Worm (Caenorhabditis elegans): ENCODE data around the gene flp-18.

flp-18 gene

ce11 chrX:3018505-3018996 is at the start of gene flp-18:
Gene flp-18 (minus strand): TSS chrX:3018555.
- no peak for TF ChIP-seq unc-62 (GFP tag; optimal IDR thresholded peaks at IDR 0.05)

- TF ChIP-seq unc-62 (GFP tag; optimal IDR thresholded peaks at IDR 0.05): no peak
These were observed 48.7 kb upstream of the flp-18 start for ce11 chrX:3067052-3067451.

ce11 chrX:3063274-3063673 is 44.9 kb upstream of the flp-18 start, which contains the start of gene ceh-30:
Gene ceh-30 (plus strand): TSS chrX:3063574.
- TF ChIP-seq unc-62 (GFP tag; optimal IDR thresholded peaks at IDR 0.05): no peak

ce11 chrX:3061698-3062097 is 43.3 kb upstream of the flp-18 start:
- no peak for TF ChIP-seq unc-62 (GFP tag; optimal IDR thresholded peaks at IDR 0.05)

- no peak for TF ChIP-seq unc-62 (GFP tag; optimal IDR thresholded peaks at IDR 0.05)
These were observed 40.9 kb upstream of the flp-18 start, which contains the start of gene rsef-1 for ce11 chrX:3059299-3059698. Gene rsef-1 (minus strand): TSS chrX:3059399.

- TF ChIP-seq unc-62 (GFP tag; optimal IDR thresholded peaks at IDR 0.05): no peak
These were observed 39.3 kb upstream of the flp-18 start for ce11 chrX:3057656-3058055.

ce11 chrX:3056098-3056497 is 37.7 kb upstream of the flp-18 start:
- TF ChIP-seq unc-62 (GFP tag; optimal IDR thresholded peaks at IDR 0.05): no peak

ce11 chrX:3054802-3055201 is 36.4 kb upstream of the flp-18 start, which contains the start of gene twk-26:
Gene twk-26 (minus strand): TSS chrX:3054824.
- TF ChIP-seq unc-62 (GFP tag; optimal IDR thresholded peaks at IDR 0.05): no peak

- TF ChIP-seq unc-62 (GFP tag; optimal IDR thresholded peaks at IDR 0.05): no peak
These were observed 36.0 kb upstream of the flp-18 start for ce11 chrX:3054394-3054793.

ce11 chrX:3051315-3051993 is 33.1 kb upstream of the flp-18 start:
- TF ChIP-seq unc-62 (GFP tag; optimal IDR thresholded peaks at IDR 0.05): no peak

ce11 chrX:3049233-3049632 is 30.9 kb upstream of the flp-18 start:
- TF ChIP-seq unc-62 (GFP tag; optimal IDR thresholded peaks at IDR 0.05): no peak

ce11 chrX:3048696-3049095 is 30.3 kb upstream of the flp-18 start:
- no peak for TF ChIP-seq unc-62 (GFP tag; optimal IDR thresholded peaks at IDR 0.05)

- no peak for TF ChIP-seq unc-62 (GFP tag; optimal IDR thresholded peaks at IDR 0.05)
These were observed 28.9 kb upstream of the flp-18 start for ce11 chrX:3047224-3047623.

ce11 chrX:3045466-3045865 is 27.1 kb upstream of the flp-18 start, which contains the start of gene cnnm-3:
Gene cnnm-3 (minus strand): TSS chrX:3045847.
- no peak for TF ChIP-seq unc-62 (GFP tag; optimal IDR thresholded peaks at IDR 0.05)

- no peak for TF ChIP-seq unc-62 (GFP tag; optimal IDR thresholded peaks at IDR 0.05)
These were observed 22.3 kb upstream of the flp-18 start for ce11 chrX:3040609-3041008.

- TF ChIP-seq unc-62 (GFP tag; optimal IDR thresholded peaks at IDR 0.05): no peak
These were observed 21.7 kb upstream of the flp-18 start for ce11 chrX:3040021-3040420.

ce11 chrX:3035972-3036379 is 17.6 kb upstream of the flp-18 start:
- peak; percentile 7 for TF ChIP-seq unc-62 (GFP tag; optimal IDR thresholded peaks at IDR 0.05)

- no peak for TF ChIP-seq unc-62 (GFP tag; optimal IDR thresholded peaks at IDR 0.05)
These were observed 15.8 kb upstream of the flp-18 start, which contains the start of gene M02F4.2 for ce11 chrX:3034203-3034602. Gene M02F4.2 (minus strand): TSS chrX:3034303.

Data from whole organism, dauer.